Worm (Caenorhabditis elegans) whole organism, early embryonic: ENCODE data around the gene C47G2.3.

Source experiments
- F13C5.2 ChIP-seq: sonication (generic microtip); optimal IDR thresholded peaks from 2 replicates; lab custom pipeline; 2017; ENCODE audit warnings: mild to moderate bottlenecking, missing genetic modification characterization, inconsistent platforms, missing compliant biosample characterization
- flt-1 ChIP-seq: fragments of 200-800 bp; sonication (Bioruptor generic); IDR thresholded peaks from 2 replicates; pipeline ENCODE4 v1.3.6; 2022; ENCODE audit warnings: missing genetic modification characterization, missing compliant biosample characterization
- tbx-11 ChIP-seq: fragments of 200-800 bp; sonication (Bioruptor generic); IDR thresholded peaks from 2 replicates; pipeline ENCODE4 v1.3.6; 2022; ENCODE audit warnings: missing genetic modification characterization, missing compliant biosample characterization
- tbx-37 ChIP-seq: fragments of 200-800 bp; sonication (Bioruptor generic); conservative IDR thresholded peaks from 2 replicates; pipeline ENCODE4 v1.3.6; 2022; ENCODE audit warnings: missing genetic modification reagents, missing genetic modification characterization, missing compliant biosample characterization

DNA sequence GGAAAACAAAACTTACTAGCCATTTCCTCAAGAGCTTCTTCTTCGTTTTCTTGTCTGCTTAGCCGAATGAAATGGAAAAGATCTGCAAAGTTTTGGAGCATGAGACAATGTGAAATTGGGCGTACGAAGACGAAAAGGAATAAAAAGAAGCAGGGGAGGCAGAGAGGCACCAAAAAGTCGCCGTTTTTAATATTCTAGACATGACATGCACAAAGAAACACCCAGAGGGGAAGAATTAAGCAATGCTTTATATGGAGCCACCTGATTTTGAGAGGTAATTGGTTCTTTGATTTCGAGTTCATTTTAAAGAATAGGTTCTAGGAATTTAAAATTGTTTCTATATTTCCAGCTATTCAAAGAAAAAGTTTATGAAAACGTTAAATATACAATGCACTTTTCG lies 24.2 kb upstream of the C47G2.3 start, which contains the start of gene T24F1.4:
- TF ChIP-seq flt-1 = no peak
- no peak for TF ChIP-seq tbx-37 (GFP tag; lab: Robert Waterston, UW)
- no peak for TF ChIP-seq tbx-11 (GFP tag; lab: Robert Waterston, UW)
- TF ChIP-seq F13C5.2 (tag; lab: Kevin White, UChicago) = no peak
